Worm (Caenorhabditis elegans): ENCODE data around the gene sfxn-5.

The sfxn-5 gene

DNA sequence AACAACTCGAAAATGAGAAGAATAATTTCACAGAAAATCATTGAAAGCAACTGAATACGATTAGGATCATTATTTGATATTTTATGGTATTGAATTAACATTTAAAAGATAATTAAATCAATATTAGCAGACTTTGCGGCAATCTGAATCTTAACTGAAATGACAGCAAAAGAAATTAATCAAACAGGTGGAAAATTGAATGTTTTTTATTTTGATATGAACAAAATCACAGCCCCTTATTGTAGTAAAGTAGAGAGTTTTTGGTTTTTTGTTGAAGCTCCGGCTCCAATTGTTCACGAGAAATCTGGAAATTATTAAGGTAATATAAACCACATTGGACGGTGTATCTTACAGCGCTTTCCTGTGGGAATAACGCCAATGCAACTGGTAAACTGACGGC lies 2.8 kb downstream of the sfxn-5 start, which contains the start of gene sre-2:
Gene sre-2 (minus strand): TSS at position 101 of the 400 bp plus-strand sequence.
- TF ChIP-seq mbf-1 (tag; optimal IDR thresholded peaks at IDR 0.05) (no peak), snpc-4 (tag; optimal IDR thresholded peaks at IDR 0.05) (no peak), ZK546.5 (tag; optimal IDR thresholded peaks at IDR 0.05) (no peak), nhr-10 (tag; optimal IDR thresholded peaks at IDR 0.05) (no peak), aly-2 (tag; optimal IDR thresholded peaks at IDR 0.05) (no peak), dmd-4 (tag; optimal IDR thresholded peaks at IDR 0.05) (no peak), ztf-4 (tag; optimal IDR thresholded peaks at IDR 0.05) (no peak), C34F6.9 (tag; optimal IDR thresholded peaks at IDR 0.05) (no peak), nhr-77 (tag; optimal IDR thresholded peaks at IDR 0.05) (no peak)

ce11 chrII:8099212-8099784 lies 5.6 kb downstream of the sfxn-5 start:
- TF ChIP-seq unc-39 (tag; optimal IDR thresholded peaks at IDR 0.05): no peak
- no peak for TF ChIP-seq nhr-11 (tag; optimal IDR thresholded peaks at IDR 0.05)
- TF ChIP-seq nhr-129 (tag; optimal IDR thresholded peaks at IDR 0.05): peak; percentile 52
- peak; percentile 78 for TF ChIP-seq nhr-25 (tag; optimal IDR thresholded peaks at IDR 0.05)
- no peak for TF ChIP-seq zag-1 (tag; optimal IDR thresholded peaks at IDR 0.05)

DNA sequence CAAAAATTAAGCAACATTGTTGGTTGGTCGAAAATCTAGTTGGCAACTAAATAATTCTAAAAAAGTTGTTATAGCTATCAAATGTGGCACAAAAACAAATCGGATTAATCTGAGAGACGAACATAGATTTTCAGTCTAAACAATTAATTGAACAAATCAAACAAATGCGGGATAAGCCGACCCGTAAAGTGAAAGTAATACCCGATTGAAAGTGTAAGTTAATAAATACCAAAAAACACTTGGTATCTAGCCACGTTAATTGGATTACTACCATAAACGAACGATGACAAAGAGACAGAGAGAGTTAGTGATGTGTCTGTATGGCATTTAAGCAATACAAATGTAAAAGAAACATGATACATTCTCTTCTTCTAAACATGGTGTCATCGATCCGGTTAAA lies 10.9 kb downstream of the sfxn-5 start:
- TF ChIP-seq ztf-1 (GFP tag; conservative IDR thresholded peaks at IDR 0.05) (no peak), blmp-1 (tag; optimal IDR thresholded peaks at IDR 0.05; ENCODE audit: insufficient read depth) (peak; percentile 68), nhr-77 (tag; optimal IDR thresholded peaks at IDR 0.05) (no peak), F13H6.1 (tag; optimal IDR thresholded peaks at IDR 0.05) (no peak), C34F6.9 (tag; optimal IDR thresholded peaks at IDR 0.05) (no peak), unc-62 (GFP tag; optimal IDR thresholded peaks at IDR 0.05) (no peak)

DNA sequence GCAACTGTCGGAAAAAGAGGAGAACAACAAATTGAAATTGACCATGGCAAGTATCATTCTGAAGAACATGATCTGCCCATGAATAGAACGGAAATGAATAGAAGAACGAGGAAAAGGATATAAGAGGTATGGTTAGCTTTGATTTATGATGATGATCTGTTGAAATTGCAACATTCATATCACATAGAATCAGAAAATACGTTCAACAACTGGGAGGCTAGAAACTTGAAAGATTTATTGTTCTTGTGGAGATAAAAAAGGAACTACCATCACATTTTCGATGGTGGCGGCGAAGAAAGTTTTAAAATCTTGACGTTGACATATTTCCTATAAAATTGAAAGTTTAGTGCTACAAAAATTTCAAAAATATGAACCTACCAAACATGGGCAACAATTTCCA lies 11.6 kb downstream of the sfxn-5 start:
- no peak for TF ChIP-seq ama-1 (optimal IDR thresholded peaks at IDR 0.05)
- TF ChIP-seq ZK546.5 (tag; optimal IDR thresholded peaks at IDR 0.05): no peak
- TF ChIP-seq crh-2 (tag; optimal IDR thresholded peaks at IDR 0.05): no peak
- no peak for TF ChIP-seq gmeb-1 (tag; optimal IDR thresholded peaks at IDR 0.05)
- no peak for TF ChIP-seq nhr-10 (tag; optimal IDR thresholded peaks at IDR 0.05)
- TF ChIP-seq elt-1 (tag; optimal IDR thresholded peaks at IDR 0.05): no peak
- TF ChIP-seq ztf-11 (tag; optimal IDR thresholded peaks at IDR 0.05): no peak
- no peak for TF ChIP-seq nhr-23 (tag; optimal IDR thresholded peaks at IDR 0.05)

DNA sequence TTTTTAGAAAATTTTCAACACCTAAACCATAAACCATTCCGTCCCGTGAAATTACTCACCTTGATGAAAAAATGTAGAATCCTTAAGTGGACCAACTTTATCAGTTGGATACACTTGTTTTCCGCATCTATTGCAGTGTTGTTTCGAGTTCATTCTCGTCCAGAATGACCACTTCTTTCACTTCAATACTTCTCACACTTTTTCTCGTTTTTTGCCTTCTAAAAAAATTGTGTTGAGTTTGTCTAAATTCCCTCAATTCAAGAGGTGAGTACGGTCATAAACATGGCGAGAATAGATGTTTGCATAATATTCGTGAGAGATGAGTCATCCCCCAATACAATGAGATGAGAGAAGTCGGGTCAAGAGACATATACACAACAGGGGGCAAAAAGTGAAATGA lies 12.3 kb downstream of the sfxn-5 start, which contains the start of gene ltd-1:
Gene ltd-1 (minus strand): TSS at position 218 of the 400 bp plus-strand sequence.
- no peak for TF ChIP-seq sma-9 (GFP tag; optimal IDR thresholded peaks at IDR 0.05)
- TF ChIP-seq sma-9 (tag; optimal IDR thresholded peaks at IDR 0.05): no peak
- no peak for TF ChIP-seq elt-1 (tag; optimal IDR thresholded peaks at IDR 0.05)
- no peak for TF ChIP-seq mdl-1 (tag; optimal IDR thresholded peaks at IDR 0.05)
- TF ChIP-seq alr-1 (tag; optimal IDR thresholded peaks at IDR 0.05): no peak
- TF ChIP-seq sem-4 (tag; optimal IDR thresholded peaks at IDR 0.05): no peak
- TF ChIP-seq ceh-16 (tag; optimal IDR thresholded peaks at IDR 0.05): no peak
- no peak for TF ChIP-seq peb-1 (tag; optimal IDR thresholded peaks at IDR 0.05)
- TF ChIP-seq zag-1 (tag; optimal IDR thresholded peaks at IDR 0.05): no peak
- TF ChIP-seq gmeb-1 (tag; optimal IDR thresholded peaks at IDR 0.05): no peak
- no peak for TF ChIP-seq F13H6.1 (tag; optimal IDR thresholded peaks at IDR 0.05)

ce11 chrII:8091528-8091927 lies 13.3 kb downstream of the sfxn-5 start:
- no peak for TF ChIP-seq nhr-6 (tag; optimal IDR thresholded peaks at IDR 0.05)
- no peak for TF ChIP-seq zag-1 (tag; optimal IDR thresholded peaks at IDR 0.05)
- no peak for TF ChIP-seq ceh-82 (tag; optimal IDR thresholded peaks at IDR 0.05)
- TF ChIP-seq alr-1 (tag; optimal IDR thresholded peaks at IDR 0.05): no peak
- peak; percentile 28 for TF ChIP-seq blmp-1 (tag; optimal IDR thresholded peaks at IDR 0.05; ENCODE audit: insufficient read depth)
- TF ChIP-seq R02D3.7 (tag; optimal IDR thresholded peaks at IDR 0.05): no peak
- no peak for TF ChIP-seq mbf-1 (tag; optimal IDR thresholded peaks at IDR 0.05)
- TF ChIP-seq sem-4 (tag; optimal IDR thresholded peaks at IDR 0.05): no peak
- TF ChIP-seq ama-1 (optimal IDR thresholded peaks at IDR 0.05): peak; percentile 84
- TF ChIP-seq nhr-129 (tag; optimal IDR thresholded peaks at IDR 0.05): peak; percentile 85
- peak; percentile 18 for TF ChIP-seq C34F6.9 (tag; optimal IDR thresholded peaks at IDR 0.05)
- TF ChIP-seq sma-3 (GFP tag; optimal IDR thresholded peaks at IDR 0.05): peak; percentile 84
- TF ChIP-seq lin-39 (tag; optimal IDR thresholded peaks at IDR 0.05): no peak
- peak; percentile 59 for TF ChIP-seq nhr-25 (tag; optimal IDR thresholded peaks at IDR 0.05)
- no peak for TF ChIP-seq lin-11 (tag; optimal IDR thresholded peaks at IDR 0.05)
- TF ChIP-seq nhr-77 (tag; optimal IDR thresholded peaks at IDR 0.05): no peak
- peak; percentile 55 for TF ChIP-seq nhr-21 (tag; optimal IDR thresholded peaks at IDR 0.05)
- TF ChIP-seq nhr-12 (tag; optimal IDR thresholded peaks at IDR 0.05): no peak
- TF ChIP-seq fos-1 (tag; optimal IDR thresholded peaks at IDR 0.05): peak; percentile 78
- TF ChIP-seq snpc-4 (tag; optimal IDR thresholded peaks at IDR 0.05): peak; percentile 98
- TF ChIP-seq skn-1 (tag; optimal IDR thresholded peaks at IDR 0.05): peak; percentile 14
- TF ChIP-seq lsy-2 (tag; optimal IDR thresholded peaks at IDR 0.05): peak; percentile 51
- TF ChIP-seq elt-3 (tag; optimal IDR thresholded peaks at IDR 0.05): no peak
- TF ChIP-seq F13H6.1 (tag; optimal IDR thresholded peaks at IDR 0.05): peak; percentile 63
- no peak for TF ChIP-seq nhr-10 (tag; optimal IDR thresholded peaks at IDR 0.05)
- peak; percentile 67 for TF ChIP-seq sma-9 (GFP tag; optimal IDR thresholded peaks at IDR 0.05)
- no peak for TF ChIP-seq sma-9 (tag; optimal IDR thresholded peaks at IDR 0.05)
